Worm (Caenorhabditis elegans) whole organism, early embryonic: ENCODE data around the gene K12H6.2.

Experiments
- B0310.2 ChIP-seq: sonication (generic microtip); optimal IDR thresholded peaks from 2 replicates; lab custom pipeline; 2016; ENCODE audit warnings: mild to moderate bottlenecking, missing genetic modification characterization, missing compliant biosample characterization
- F13C5.2 ChIP-seq: sonication (generic microtip); optimal IDR thresholded peaks from 2 replicates; lab custom pipeline; 2017; ENCODE audit warnings: mild to moderate bottlenecking, missing genetic modification characterization, inconsistent platforms, missing compliant biosample characterization
- aly-1 ChIP-seq: sonication (generic microtip); optimal IDR thresholded peaks from 2 replicates; lab custom pipeline; 2016; ENCODE audit warnings: missing genetic modification characterization, missing compliant biosample characterization
- ama-1 ChIP-seq: fragments of 150-350 bp; optimal IDR thresholded peaks from 2 replicates; lab custom pipeline; 2014
- ceh-13 ChIP-seq: fragments of 200-800 bp; sonication (Bioruptor generic); optimal IDR thresholded peaks from 2 replicates; lab custom pipeline; 2018; ENCODE audit warnings: mild to moderate bottlenecking, missing genetic modification characterization, missing compliant biosample characterization
- ceh-36 ChIP-seq: sonication (generic microtip); optimal IDR thresholded peaks from 2 replicates; lab custom pipeline; 2016; ENCODE audit warnings: missing genetic modification characterization, inconsistent platforms, missing compliant biosample characterization
- ets-7 ChIP-seq: sonication (generic microtip); optimal IDR thresholded peaks from 2 replicates; lab custom pipeline; 2016; ENCODE audit warnings: missing genotype, missing genetic modification characterization, missing compliant biosample characterization
- flt-1 ChIP-seq: fragments of 200-800 bp; sonication (Bioruptor generic); IDR thresholded peaks from 2 replicates; pipeline ENCODE4 v1.3.6; 2022; ENCODE audit warnings: missing genetic modification characterization, missing compliant biosample characterization
- hmbx-1 ChIP-seq: sonication (generic microtip); optimal IDR thresholded peaks from 2 replicates; lab custom pipeline; 2016; ENCODE audit warnings: mild to moderate bottlenecking, missing genetic modification characterization, missing compliant biosample characterization
- hmg-4 ChIP-seq: fragments of 200-800 bp; sonication (Bioruptor generic); optimal IDR thresholded peaks from 2 replicates; lab custom pipeline; 2018; ENCODE audit warnings: mild to moderate bottlenecking, missing genetic modification characterization, missing compliant biosample characterization
- hnd-1 ChIP-seq: sonication (generic microtip); optimal IDR thresholded peaks from 2 replicates; lab custom pipeline; 2016; ENCODE audit warnings: missing genetic modification characterization, missing compliant biosample characterization
- pes-1 ChIP-seq: fragments of 200-800 bp; sonication (Bioruptor generic); IDR thresholded peaks from 2 replicates; pipeline ENCODE4 v1.3.6; 2022; ENCODE audit warnings: missing genetic modification reagents, missing genetic modification characterization, missing compliant biosample characterization
- scrt-1 ChIP-seq: fragments of 200-800 bp; sonication (Bioruptor generic); IDR thresholded peaks from 2 replicates; pipeline ENCODE4 v1.3.6; 2022; ENCODE audit warnings: missing genetic modification characterization, missing compliant biosample characterization
- sea-1 ChIP-seq: fragments of 200-800 bp; sonication (Bioruptor generic); conservative IDR thresholded peaks from 2 replicates; pipeline ENCODE4 v1.3.6; 2022; ENCODE audit warnings: missing genetic modification characterization, missing compliant biosample characterization
- tbx-11 ChIP-seq: fragments of 200-800 bp; sonication (Bioruptor generic); IDR thresholded peaks from 2 replicates; pipeline ENCODE4 v1.3.6; 2022; ENCODE audit warnings: missing genetic modification characterization, missing compliant biosample characterization
- tbx-37 ChIP-seq: fragments of 200-800 bp; sonication (Bioruptor generic); conservative IDR thresholded peaks from 2 replicates; pipeline ENCODE4 v1.3.6; 2022; ENCODE audit warnings: missing genetic modification reagents, missing genetic modification characterization, missing compliant biosample characterization
- tra-4 ChIP-seq: sonication (generic microtip); optimal IDR thresholded peaks from 2 replicates; lab custom pipeline; 2017; ENCODE audit warnings: missing genetic modification characterization, missing compliant biosample characterization

K12H6.2 gene

ce11 chrII:2800550-2801233, 14.7 kb downstream of the K12H6.2 start, which contains the start of gene nhr-119:
Gene nhr-119, minus strand, starts transcription at chrII:2800600.
- TF ChIP-seq ets-7 (tag; lab: Kevin White, UChicago) = no peak
- TF ChIP-seq scrt-1 (GFP tag; lab: Robert Waterston, UW) = no peak
- TF ChIP-seq hmg-4 = no peak
- TF ChIP-seq tbx-37 (GFP tag; lab: Robert Waterston, UW) = no peak
- no peak for TF ChIP-seq ceh-36 (tag; lab: Kevin White, UChicago)
- TF ChIP-seq F13C5.2 = no peak
- TF ChIP-seq tra-4 = no peak
- TF ChIP-seq ceh-13 (GFP tag; lab: Kevin White, UChicago) = no peak
- no peak for TF ChIP-seq pes-1 (GFP tag; lab: Robert Waterston, UW)
- TF ChIP-seq tbx-11 (GFP tag; lab: Robert Waterston, UW) = no peak
- TF ChIP-seq hmbx-1 (tag; lab: Kevin White, UChicago) = no peak
- no peak for TF ChIP-seq hnd-1 (tag; lab: Kevin White, UChicago)
- no peak for TF ChIP-seq sea-1
- no peak for TF ChIP-seq B0310.2 (tag; lab: Kevin White, UChicago)
- TF ChIP-seq aly-1 (tag; lab: Kevin White, UChicago) = no peak
- no peak for TF ChIP-seq ama-1 (lab: Kevin White, UChicago)
- no peak for TF ChIP-seq flt-1 (GFP tag; lab: Robert Waterston, UW)

ce11 chrII:2797951-2798350, 17.4 kb downstream of the K12H6.2 start:
- no peak for TF ChIP-seq aly-1 (tag; lab: Kevin White, UChicago)
- TF ChIP-seq ets-7 (tag; lab: Kevin White, UChicago) = no peak
- no peak for TF ChIP-seq scrt-1 (GFP tag; lab: Robert Waterston, UW)
- TF ChIP-seq pes-1 (GFP tag; lab: Robert Waterston, UW) = no peak
- TF ChIP-seq ama-1 (lab: Kevin White, UChicago) = no peak
- no peak for TF ChIP-seq F13C5.2
- no peak for TF ChIP-seq hmbx-1 (tag; lab: Kevin White, UChicago)

ce11 chrII:2796431-2796830, 18.9 kb downstream of the K12H6.2 start:
- no peak for TF ChIP-seq ceh-36 (tag; lab: Kevin White, UChicago)
- no peak for TF ChIP-seq tra-4

- no peak for TF ChIP-seq F13C5.2
- TF ChIP-seq hnd-1 (tag; lab: Kevin White, UChicago) = no peak
- no peak for TF ChIP-seq tra-4
- no peak for TF ChIP-seq aly-1 (tag; lab: Kevin White, UChicago)
- TF ChIP-seq ceh-13 (GFP tag; lab: Kevin White, UChicago) = no peak
- no peak for TF ChIP-seq scrt-1 (GFP tag; lab: Robert Waterston, UW)
- no peak for TF ChIP-seq hmg-4
- TF ChIP-seq B0310.2 (tag; lab: Kevin White, UChicago) = no peak
- no peak for TF ChIP-seq ceh-36 (tag; lab: Kevin White, UChicago)
- TF ChIP-seq flt-1 (GFP tag; lab: Robert Waterston, UW) = no peak
- TF ChIP-seq sea-1 = no peak
- no peak for TF ChIP-seq tbx-37 (GFP tag; lab: Robert Waterston, UW)
- no peak for TF ChIP-seq tbx-11 (GFP tag; lab: Robert Waterston, UW)
- no peak for TF ChIP-seq pes-1 (GFP tag; lab: Robert Waterston, UW)
- TF ChIP-seq ama-1 (lab: Kevin White, UChicago) = no peak
- TF ChIP-seq ets-7 (tag; lab: Kevin White, UChicago) = no peak
- no peak for TF ChIP-seq hmbx-1 (tag; lab: Kevin White, UChicago)
Measured at ce11 chrII:2795413-2795812, 19.9 kb downstream of the K12H6.2 start.

ce11 chrII:2791693-2792092, 23.7 kb downstream of the K12H6.2 start:
- TF ChIP-seq sea-1 (no peak), hmg-4 (no peak), flt-1 (GFP tag; lab: Robert Waterston, UW) (no peak), pes-1 (GFP tag; lab: Robert Waterston, UW) (no peak), tbx-11 (GFP tag; lab: Robert Waterston, UW) (no peak), scrt-1 (GFP tag; lab: Robert Waterston, UW) (no peak), ceh-13 (GFP tag; lab: Kevin White, UChicago) (no peak), ceh-36 (tag; lab: Kevin White, UChicago) (no peak)

- TF ChIP-seq pes-1 (GFP tag; lab: Robert Waterston, UW) = no peak
- no peak for TF ChIP-seq B0310.2 (tag; lab: Kevin White, UChicago)
- no peak for TF ChIP-seq ceh-13 (GFP tag; lab: Kevin White, UChicago)
- no peak for TF ChIP-seq tra-4
Measured at ce11 chrII:2787849-2788248, 27.5 kb downstream of the K12H6.2 start.

- no peak for TF ChIP-seq ets-7 (tag; lab: Kevin White, UChicago)
- TF ChIP-seq F13C5.2 = peak; percentile 46
Measured at ce11 chrII:2787031-2787512, 28.3 kb downstream of the K12H6.2 start, which contains the start of the genes F08D12.12 and srpa-72. Gene F08D12.12, minus strand, starts transcription at chrII:2787081. Gene srpa-72, plus strand, starts transcription at chrII:2787481.

ce11 chrII:2785787-2786186, 29.6 kb downstream of the K12H6.2 start:
- no peak for TF ChIP-seq ceh-13 (GFP tag; lab: Kevin White, UChicago)
- TF ChIP-seq hnd-1 (tag; lab: Kevin White, UChicago) = no peak
- TF ChIP-seq scrt-1 (GFP tag; lab: Robert Waterston, UW) = no peak
- no peak for TF ChIP-seq B0310.2 (tag; lab: Kevin White, UChicago)
- no peak for TF ChIP-seq tbx-11 (GFP tag; lab: Robert Waterston, UW)
- TF ChIP-seq aly-1 (tag; lab: Kevin White, UChicago) = no peak
- no peak for TF ChIP-seq F13C5.2
- TF ChIP-seq hmg-4 = no peak
- TF ChIP-seq tra-4 = no peak
- no peak for TF ChIP-seq ets-7 (tag; lab: Kevin White, UChicago)
- no peak for TF ChIP-seq hmbx-1 (tag; lab: Kevin White, UChicago)
- TF ChIP-seq pes-1 (GFP tag; lab: Robert Waterston, UW) = no peak
